Worm (Caenorhabditis elegans) whole organism, early embryonic: Measurements from ENCODE around the gene C05C10.3.
A peak's percentile ranks its signal among the peaks of the same experiment; 100 is the strongest.

Experiments used
- B0310.2 ChIP-seq: sonication (generic microtip); optimal IDR thresholded peaks from 2 replicates; lab custom pipeline; 2016; ENCODE audit warnings: mild to moderate bottlenecking, missing genetic modification characterization, missing compliant biosample characterization
- F13C5.2 ChIP-seq: sonication (generic microtip); optimal IDR thresholded peaks from 2 replicates; lab custom pipeline; 2017; ENCODE audit warnings: mild to moderate bottlenecking, missing genetic modification characterization, inconsistent platforms, missing compliant biosample characterization
- aly-1 ChIP-seq: sonication (generic microtip); optimal IDR thresholded peaks from 2 replicates; lab custom pipeline; 2016; ENCODE audit warnings: missing genetic modification characterization, missing compliant biosample characterization
- ama-1 ChIP-seq: fragments of 150-350 bp; optimal IDR thresholded peaks from 2 replicates; lab custom pipeline; 2014
- ceh-13 ChIP-seq: fragments of 200-800 bp; sonication (Bioruptor generic); optimal IDR thresholded peaks from 2 replicates; lab custom pipeline; 2018; ENCODE audit warnings: mild to moderate bottlenecking, missing genetic modification characterization, missing compliant biosample characterization
- ceh-36 ChIP-seq: sonication (generic microtip); optimal IDR thresholded peaks from 2 replicates; lab custom pipeline; 2016; ENCODE audit warnings: missing genetic modification characterization, inconsistent platforms, missing compliant biosample characterization
- ets-7 ChIP-seq: sonication (generic microtip); optimal IDR thresholded peaks from 2 replicates; lab custom pipeline; 2016; ENCODE audit warnings: missing genotype, missing genetic modification characterization, missing compliant biosample characterization
- flt-1 ChIP-seq: fragments of 200-800 bp; sonication (Bioruptor generic); IDR thresholded peaks from 2 replicates; pipeline ENCODE4 v1.3.6; 2022; ENCODE audit warnings: missing genetic modification characterization, missing compliant biosample characterization
- hmbx-1 ChIP-seq: sonication (generic microtip); optimal IDR thresholded peaks from 2 replicates; lab custom pipeline; 2016; ENCODE audit warnings: mild to moderate bottlenecking, missing genetic modification characterization, missing compliant biosample characterization
- hmg-4 ChIP-seq: fragments of 200-800 bp; sonication (Bioruptor generic); optimal IDR thresholded peaks from 2 replicates; lab custom pipeline; 2018; ENCODE audit warnings: mild to moderate bottlenecking, missing genetic modification characterization, missing compliant biosample characterization
- hnd-1 ChIP-seq: sonication (generic microtip); optimal IDR thresholded peaks from 2 replicates; lab custom pipeline; 2016; ENCODE audit warnings: missing genetic modification characterization, missing compliant biosample characterization
- pes-1 ChIP-seq: fragments of 200-800 bp; sonication (Bioruptor generic); IDR thresholded peaks from 2 replicates; pipeline ENCODE4 v1.3.6; 2022; ENCODE audit warnings: missing genetic modification reagents, missing genetic modification characterization, missing compliant biosample characterization
- scrt-1 ChIP-seq: fragments of 200-800 bp; sonication (Bioruptor generic); IDR thresholded peaks from 2 replicates; pipeline ENCODE4 v1.3.6; 2022; ENCODE audit warnings: missing genetic modification characterization, missing compliant biosample characterization
- sea-1 ChIP-seq: fragments of 200-800 bp; sonication (Bioruptor generic); conservative IDR thresholded peaks from 2 replicates; pipeline ENCODE4 v1.3.6; 2022; ENCODE audit warnings: missing genetic modification characterization, missing compliant biosample characterization
- tbx-11 ChIP-seq: fragments of 200-800 bp; sonication (Bioruptor generic); IDR thresholded peaks from 2 replicates; pipeline ENCODE4 v1.3.6; 2022; ENCODE audit warnings: missing genetic modification characterization, missing compliant biosample characterization
- tbx-37 ChIP-seq: fragments of 200-800 bp; sonication (Bioruptor generic); conservative IDR thresholded peaks from 2 replicates; pipeline ENCODE4 v1.3.6; 2022; ENCODE audit warnings: missing genetic modification reagents, missing genetic modification characterization, missing compliant biosample characterization
- tra-4 ChIP-seq: sonication (generic microtip); optimal IDR thresholded peaks from 2 replicates; lab custom pipeline; 2017; ENCODE audit warnings: missing genetic modification characterization, missing compliant biosample characterization

Gene C05C10.3

ce11 chrII:9936859-9937258 lies at the start of gene C05C10.3:
TSS of gene C05C10.3 (minus strand) at chrII:9936893.
- no peak for TF ChIP-seq ceh-13 (GFP tag; lab: Kevin White, UChicago)
- TF ChIP-seq tbx-11 (GFP tag; lab: Robert Waterston, UW) = no peak
- no peak for TF ChIP-seq hmg-4
- no peak for TF ChIP-seq B0310.2 (tag; lab: Kevin White, UChicago)
- TF ChIP-seq hnd-1 (tag; lab: Kevin White, UChicago) = no peak
- no peak for TF ChIP-seq aly-1 (tag; lab: Kevin White, UChicago)
- TF ChIP-seq hmbx-1 (tag; lab: Kevin White, UChicago) = no peak
- TF ChIP-seq ets-7 (tag; lab: Kevin White, UChicago) = no peak
- TF ChIP-seq F13C5.2 (tag; lab: Kevin White, UChicago) = no peak
- no peak for TF ChIP-seq tra-4 (tag; lab: Kevin White, UChicago)
- no peak for TF ChIP-seq pes-1 (GFP tag; lab: Robert Waterston, UW)
- no peak for TF ChIP-seq flt-1
- TF ChIP-seq sea-1 (GFP tag; lab: Robert Waterston, UW) = no peak
- TF ChIP-seq scrt-1 (GFP tag; lab: Robert Waterston, UW) = no peak
- TF ChIP-seq tbx-37 = no peak
- no peak for TF ChIP-seq ceh-36 (tag; lab: Kevin White, UChicago)
- TF ChIP-seq ama-1 = no peak

ce11 chrII:9984866-9985336 lies 48.2 kb upstream of the C05C10.3 start:
- TF ChIP-seq pes-1 (GFP tag; lab: Robert Waterston, UW) (no peak), hmbx-1 (tag; lab: Kevin White, UChicago) (no peak), F13C5.2 (tag; lab: Kevin White, UChicago) (peak; percentile 49), hmg-4 (peak; percentile 47), B0310.2 (tag; lab: Kevin White, UChicago) (no peak), aly-1 (tag; lab: Kevin White, UChicago) (no peak), scrt-1 (GFP tag; lab: Robert Waterston, UW) (no peak)

ce11 chrII:9982437-9982836 lies 45.7 kb upstream of the C05C10.3 start:
- TF ChIP-seq scrt-1 (GFP tag; lab: Robert Waterston, UW) (no peak), ceh-36 (tag; lab: Kevin White, UChicago) (no peak), aly-1 (tag; lab: Kevin White, UChicago) (no peak), B0310.2 (tag; lab: Kevin White, UChicago) (no peak), pes-1 (GFP tag; lab: Robert Waterston, UW) (no peak), tbx-11 (GFP tag; lab: Robert Waterston, UW) (no peak), hmg-4 (no peak), tra-4 (tag; lab: Kevin White, UChicago) (no peak), ama-1 (no peak), tbx-37 (no peak), ceh-13 (GFP tag; lab: Kevin White, UChicago) (no peak), hmbx-1 (tag; lab: Kevin White, UChicago) (no peak)

- no peak for TF ChIP-seq ceh-36 (tag; lab: Kevin White, UChicago)
- TF ChIP-seq tbx-11 (GFP tag; lab: Robert Waterston, UW) = no peak
- no peak for TF ChIP-seq tra-4 (tag; lab: Kevin White, UChicago)
- TF ChIP-seq flt-1 = no peak
- TF ChIP-seq ama-1 = no peak
- TF ChIP-seq hmg-4 = no peak
- TF ChIP-seq pes-1 (GFP tag; lab: Robert Waterston, UW) = no peak
- TF ChIP-seq hnd-1 (tag; lab: Kevin White, UChicago) = no peak
- TF ChIP-seq tbx-37 = no peak
- no peak for TF ChIP-seq ets-7 (tag; lab: Kevin White, UChicago)
- TF ChIP-seq ceh-13 (GFP tag; lab: Kevin White, UChicago) = no peak
- no peak for TF ChIP-seq sea-1 (GFP tag; lab: Robert Waterston, UW)
- TF ChIP-seq aly-1 (tag; lab: Kevin White, UChicago) = no peak
- TF ChIP-seq B0310.2 (tag; lab: Kevin White, UChicago) = no peak
- TF ChIP-seq hmbx-1 (tag; lab: Kevin White, UChicago) = no peak
- no peak for TF ChIP-seq F13C5.2 (tag; lab: Kevin White, UChicago)
- TF ChIP-seq scrt-1 (GFP tag; lab: Robert Waterston, UW) = no peak
Measured at ce11 chrII:9981760-9982159, 45.1 kb upstream of the C05C10.3 start, which contains the start of gene sdz-38. TSS of gene sdz-38 (minus strand) at chrII:9981860.

- TF ChIP-seq ama-1 (no peak), ets-7 (tag; lab: Kevin White, UChicago) (no peak), aly-1 (tag; lab: Kevin White, UChicago) (no peak), ceh-13 (GFP tag; lab: Kevin White, UChicago) (no peak), sea-1 (GFP tag; lab: Robert Waterston, UW) (no peak), tra-4 (tag; lab: Kevin White, UChicago) (no peak), ceh-36 (tag; lab: Kevin White, UChicago) (no peak), pes-1 (GFP tag; lab: Robert Waterston, UW) (no peak), hmg-4 (no peak)
Measured at ce11 chrII:9980077-9980631, 43.5 kb upstream of the C05C10.3 start, which contains the start of gene ZK892.6. TSS of gene ZK892.6 (minus strand) at chrII:9980127.

- no peak for TF ChIP-seq flt-1
- TF ChIP-seq hnd-1 (tag; lab: Kevin White, UChicago) = no peak
- TF ChIP-seq tbx-11 (GFP tag; lab: Robert Waterston, UW) = no peak
- no peak for TF ChIP-seq F13C5.2 (tag; lab: Kevin White, UChicago)
- TF ChIP-seq hmg-4 = no peak
- TF ChIP-seq ets-7 (tag; lab: Kevin White, UChicago) = no peak
- TF ChIP-seq sea-1 (GFP tag; lab: Robert Waterston, UW) = no peak
- TF ChIP-seq scrt-1 (GFP tag; lab: Robert Waterston, UW) = no peak
- TF ChIP-seq tra-4 (tag; lab: Kevin White, UChicago) = no peak
- no peak for TF ChIP-seq aly-1 (tag; lab: Kevin White, UChicago)
- TF ChIP-seq hmbx-1 (tag; lab: Kevin White, UChicago) = no peak
- no peak for TF ChIP-seq ama-1
- no peak for TF ChIP-seq tbx-37
- TF ChIP-seq ceh-36 (tag; lab: Kevin White, UChicago) = no peak
Measured at ce11 chrII:9976405-9976804, 39.7 kb upstream of the C05C10.3 start, which contains the start of gene R53.8. TSS of gene R53.8 (plus strand) at chrII:9976705.

- TF ChIP-seq scrt-1 (GFP tag; lab: Robert Waterston, UW) (no peak), sea-1 (GFP tag; lab: Robert Waterston, UW) (no peak), B0310.2 (tag; lab: Kevin White, UChicago) (no peak), ceh-13 (GFP tag; lab: Kevin White, UChicago) (no peak), aly-1 (tag; lab: Kevin White, UChicago) (no peak), ceh-36 (tag; lab: Kevin White, UChicago) (no peak), hmbx-1 (tag; lab: Kevin White, UChicago) (no peak), tbx-37 (no peak), pes-1 (GFP tag; lab: Robert Waterston, UW) (no peak), tbx-11 (GFP tag; lab: Robert Waterston, UW) (no peak), hnd-1 (tag; lab: Kevin White, UChicago) (no peak), ama-1 (no peak)
Measured at ce11 chrII:9974967-9975366, 38.3 kb upstream of the C05C10.3 start, which contains the start of gene aakg-5. TSS of gene aakg-5 (minus strand) at chrII:9975125.
